Fruit fly (Drosophila melanogaster): ENCODE data around the gene Or10a.

dm6 chrX:11385498-11385897, 31.7 kb downstream of the Or10a start:
- TF ChIP-seq CG2199 (GFP tag; IDR thresholded peaks at IDR 0.05) (no peak), mld (GFP tag; IDR thresholded peaks at IDR 0.05; ENCODE audit: partially characterized antibody) (no peak), Nf-YB (GFP tag; optimal IDR thresholded peaks at IDR 0.05) (no peak), Pdp1 (GFP tag; optimal IDR thresholded peaks at IDR 0.05) (peak in 1 of 2 experiments; percentile 42), CG17186 (GFP tag; optimal IDR thresholded peaks at IDR 0.05) (no peak), Abd-B (GFP tag; optimal IDR thresholded peaks at IDR 0.05) (no peak)
